Fruit fly (Drosophila melanogaster): ENCODE data around the gene Hmx.

The Hmx gene

DNA sequence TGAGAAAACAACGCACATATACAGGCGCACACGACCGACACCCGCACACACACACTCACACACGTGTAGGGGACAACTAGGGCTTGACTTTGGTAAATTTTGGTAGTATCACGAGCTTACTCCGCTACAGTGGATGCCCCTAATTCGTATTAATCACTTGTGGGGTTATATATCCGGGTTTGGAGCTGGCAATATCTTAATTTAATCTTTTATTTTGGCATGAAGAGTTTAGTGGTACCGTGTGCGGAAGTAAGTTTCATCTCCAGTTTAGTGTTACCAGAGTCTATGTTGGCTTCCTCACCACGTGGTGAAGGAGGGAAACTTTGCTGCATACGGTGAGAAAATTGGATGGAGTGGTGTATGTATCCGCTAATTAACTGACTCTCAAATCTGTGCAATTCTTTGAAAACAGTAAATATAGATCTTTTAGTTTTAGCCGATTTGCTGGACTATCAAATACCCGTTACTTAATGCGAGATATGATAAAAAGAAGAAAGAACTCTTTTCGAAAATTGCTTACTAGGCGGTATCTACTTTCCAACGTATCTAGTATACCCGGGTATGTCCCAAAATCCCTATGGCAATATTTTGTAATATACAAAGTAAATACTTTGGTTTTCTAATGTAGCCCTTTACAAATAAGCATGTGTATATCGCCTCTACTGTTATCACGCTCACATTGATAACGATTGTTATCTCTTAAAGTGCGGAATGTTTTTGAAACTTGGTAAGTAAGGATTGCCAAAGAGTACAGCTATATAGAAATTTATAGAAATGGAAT is 24.2 kb upstream of the Hmx start, which contains the start of the genes CG5823 and P5cr-2 (continued):
- TF ChIP-seq hbn (GFP tag; IDR thresholded peaks at IDR 0.05; ENCODE audit: partially characterized antibody) = no peak
- TF ChIP-seq CG8944 (GFP tag; optimal IDR thresholded peaks at IDR 0.05) = peak; percentile 13
- no peak for TF ChIP-seq D (optimal IDR thresholded peaks at IDR 0.05)
- TF ChIP-seq D (GFP tag; optimal IDR thresholded peaks at IDR 0.05) = peak; percentile 33
- TF ChIP-seq shn (GFP tag; optimal IDR thresholded peaks at IDR 0.05) = peak; percentile 78
- TF ChIP-seq CG7745 (tag; optimal IDR thresholded peaks at IDR 0.05) = no peak
- TF ChIP-seq CG30431 (GFP tag; optimal IDR thresholded peaks at IDR 0.05) = peak; percentile 54
- TF ChIP-seq Myb (GFP tag; optimal IDR thresholded peaks at IDR 0.05) = peak; percentile 90
- TF ChIP-seq CG12104 (GFP tag; optimal IDR thresholded peaks at IDR 0.05) = peak; percentile 56
- peak; percentile 75 for TF ChIP-seq CG10209 (GFP tag; optimal IDR thresholded peaks at IDR 0.05)
- peak; percentile 87 for TF ChIP-seq pzg (GFP tag; optimal IDR thresholded peaks at IDR 0.05)
- TF ChIP-seq Side (GFP tag; optimal IDR thresholded peaks at IDR 0.05) = peak; percentile 31
- TF ChIP-seq CG5180 (GFP tag; optimal IDR thresholded peaks at IDR 0.05) = peak; percentile 33
- 0 out of 2 replicates have a peak, but pooled peaks have one; percentile 47 for TF ChIP-seq Atf6 (GFP tag; IDR thresholded peaks at IDR 0.05)
- peak; percentile 69 for TF ChIP-seq BEAF-32 (GFP tag; optimal IDR thresholded peaks at IDR 0.05)
- TF ChIP-seq NC2α (GFP tag; optimal IDR thresholded peaks at IDR 0.05) = peak; percentile 77
- peak; percentile 63 for TF ChIP-seq phol (tag; optimal IDR thresholded peaks at IDR 0.05)
- peak; percentile 23; the same call in 1 of the 2 replicates for TF ChIP-seq CG10366 (GFP tag; IDR thresholded peaks at IDR 0.05)
- TF ChIP-seq CG33557 (GFP tag; optimal IDR thresholded peaks at IDR 0.05) = peak; percentile 73
- peak; percentile 20 for TF ChIP-seq Hr3 (GFP tag; optimal IDR thresholded peaks at IDR 0.05)
- TF ChIP-seq Med (GFP tag) = peak; percentile 72
- TF ChIP-seq CG33213 (GFP tag; optimal IDR thresholded peaks at IDR 0.05) = peak; percentile 50
- TF ChIP-seq Hmr (GFP tag; optimal IDR thresholded peaks at IDR 0.05) = peak; percentile 67
- TF ChIP-seq HHEX (GFP tag; optimal IDR thresholded peaks at IDR 0.05) = peak; percentile 57
- peak; percentile 53 for TF ChIP-seq CG17385 (GFP tag; optimal IDR thresholded peaks at IDR 0.05)
- TF ChIP-seq caup (GFP tag; optimal IDR thresholded peaks at IDR 0.05; ENCODE audit: severe bottlenecking) = peak; percentile 41
- peak; percentile 54 for TF ChIP-seq fd3F (GFP tag; optimal IDR thresholded peaks at IDR 0.05)
- TF ChIP-seq CG9215 (GFP tag; IDR thresholded peaks at IDR 0.05) = peak; percentile 26; the same call in 1 of the 2 replicates
- TF ChIP-seq CG9797 (GFP tag; optimal IDR thresholded peaks at IDR 0.05) = peak; percentile 85
- TF ChIP-seq CG10431 (GFP tag; optimal IDR thresholded peaks at IDR 0.05) = peak; percentile 71
- peak; percentile 84 for TF ChIP-seq Sry-δ (GFP tag; optimal IDR thresholded peaks at IDR 0.05)
- peak; percentile 89 for TF ChIP-seq Ets65A (GFP tag)
- TF ChIP-seq CG1792 (GFP tag; optimal IDR thresholded peaks at IDR 0.05) = peak; percentile 63
- TF ChIP-seq run (tag; optimal IDR thresholded peaks at IDR 0.05) = no peak
- TF ChIP-seq D19A (tag; optimal IDR thresholded peaks at IDR 0.05) = no peak
- TF ChIP-seq Dll (GFP tag; IDR thresholded peaks at IDR 0.05; ENCODE audit: partially characterized antibody) = peak; percentile 61; the same call in 2 of the 4 replicates
- peak; percentile 17 for TF ChIP-seq Bdp1 (GFP tag; optimal IDR thresholded peaks at IDR 0.05)
- no peak for TF ChIP-seq Ssrp (tag; optimal IDR thresholded peaks at IDR 0.05)
- peak; percentile 58 for TF ChIP-seq CG6813 (GFP tag; optimal IDR thresholded peaks at IDR 0.05)
- TF ChIP-seq tin (GFP tag; optimal IDR thresholded peaks at IDR 0.05) = peak; percentile 13
- TF ChIP-seq CG12744 (GFP tag; optimal IDR thresholded peaks at IDR 0.05) = peak; percentile 62
- TF ChIP-seq TFAM (GFP tag; optimal IDR thresholded peaks at IDR 0.05) = no peak
- TF ChIP-seq CG10267 (tag; optimal IDR thresholded peaks at IDR 0.05) = peak; percentile 46
- no peak for TF ChIP-seq C15 (GFP tag; IDR thresholded peaks at IDR 0.05)
- TF ChIP-seq Ravus (GFP tag; IDR thresholded peaks at IDR 0.05) = no peak
- peak; percentile 87 for TF ChIP-seq Lhr (GFP tag; optimal IDR thresholded peaks at IDR 0.05)
- TF ChIP-seq CG3838 (GFP tag; optimal IDR thresholded peaks at IDR 0.05) = peak; percentile 69
- 0 out of 3 replicates have a peak, but pooled peaks have one; percentile 18 for TF ChIP-seq mld (GFP tag; IDR thresholded peaks at IDR 0.05; ENCODE audit: partially characterized antibody)
